Fruit fly (Drosophila melanogaster) whole organism, adult: ENCODE measurements around the gene CG14613.
A peak's percentile ranks its signal among the peaks of the same experiment; 100 is the strongest.

Experiments
- CG11617 ChIP-seq: fragments of 200-800 bp; sonication (Bioruptor generic); optimal IDR thresholded peaks from 2 replicates; lab custom pipeline; 2017; ENCODE audit warnings: mild to moderate bottlenecking, missing biosample characterization, missing genetic modification reagents, missing genetic modification characterization
- CG12768 ChIP-seq: fragments of 200-800 bp; sonication (Bioruptor generic); optimal IDR thresholded peaks from 2 replicates; lab custom pipeline; 2017; ENCODE audit warnings: missing biosample characterization, missing genetic modification characterization, mild to moderate bottlenecking, moderate library complexity, missing genetic modification reagents
- CG14711 ChIP-seq: fragments of 200-800 bp; sonication (Bioruptor generic); optimal IDR thresholded peaks from 2 replicates; lab custom pipeline; 2018; ENCODE audit warnings: missing biosample characterization, mild to moderate bottlenecking, missing genetic modification characterization, moderate library complexity
- CG1620 ChIP-seq: fragments of 200-800 bp; sonication (Bioruptor generic); optimal IDR thresholded peaks from 2 replicates; lab custom pipeline; 2016; ENCODE audit warnings: missing biosample characterization, missing genetic modification characterization
- CG33017 ChIP-seq: fragments of 200-800 bp; sonication (Bioruptor generic); optimal IDR thresholded peaks from 2 replicates; lab custom pipeline; 2018; ENCODE audit warnings: missing biosample characterization, mild to moderate bottlenecking, missing genetic modification characterization, moderate library complexity
- CG5204 ChIP-seq: fragments of 200-800 bp; sonication (Bioruptor generic); optimal IDR thresholded peaks from 2 replicates; lab custom pipeline; 2016; ENCODE audit warnings: missing biosample characterization, missing genetic modification characterization
- CG7045 ChIP-seq: fragments of 200-800 bp; sonication (Bioruptor generic); optimal IDR thresholded peaks from 2 replicates; lab custom pipeline; 2017; ENCODE audit warnings: missing biosample characterization, mild to moderate bottlenecking, missing genetic modification characterization
- CG7101 ChIP-seq: fragments of 200-800 bp; sonication (Bioruptor generic); optimal IDR thresholded peaks from 2 replicates; lab custom pipeline; 2018; ENCODE audit warnings: missing biosample characterization, mild to moderate bottlenecking, missing genetic modification characterization, moderate library complexity
- Clk ChIP-seq: fragments of 200-800 bp; sonication (Bioruptor generic); optimal IDR thresholded peaks from 2 replicates; lab custom pipeline; 2017; ENCODE audit warnings: missing biosample characterization, missing genetic modification characterization
- Crg-1 ChIP-seq: fragments of 200-800 bp; sonication (Bioruptor generic); optimal IDR thresholded peaks from 2 replicates; lab custom pipeline; 2016; ENCODE audit warnings: missing biosample characterization, missing genetic modification characterization
- Hr96 ChIP-seq: fragments of 200-800 bp; sonication (Bioruptor generic); optimal IDR thresholded peaks from 2 replicates; lab custom pipeline; 2016; ENCODE audit warnings: missing biosample characterization, missing genetic modification characterization
- Mnt ChIP-seq: fragments of 200-800 bp; sonication (Bioruptor generic); optimal IDR thresholded peaks from 2 replicates; lab custom pipeline; 2016; ENCODE audit warnings: missing biosample characterization, mild to moderate bottlenecking, missing genetic modification characterization
- bab1 ChIP-seq: fragments of 200-800 bp; sonication (Bioruptor generic); optimal IDR thresholded peaks from 3 replicates; lab custom pipeline; 2019; ENCODE audit warnings: missing biosample characterization, mild to moderate bottlenecking, missing genetic modification characterization, moderate library complexity
- cic ChIP-seq: fragments of 200-800 bp; sonication (Bioruptor generic); optimal IDR thresholded peaks from 2 replicates; lab custom pipeline; 2017; ENCODE audit warnings: missing biosample characterization, mild to moderate bottlenecking, missing genetic modification characterization, moderate library complexity
- cnc ChIP-seq, 2 experiments: fragments of >200 bp; optimal IDR thresholded peaks; 2 replicates each; lab custom pipeline; 2017
- kay ChIP-seq: fragments of 200-800 bp; sonication (Bioruptor generic); peaks from one replicate; lab custom pipeline; 2016; ENCODE audit warnings: missing biosample characterization, missing genetic modification characterization, borderline replicate concordance
- ovo ChIP-seq: fragments of 200-800 bp; sonication (Bioruptor generic); optimal IDR thresholded peaks from 2 replicates; lab custom pipeline; 2016; ENCODE audit warnings: missing biosample characterization, missing genetic modification characterization
- pad ChIP-seq: fragments of 200-800 bp; sonication (Bioruptor generic); optimal IDR thresholded peaks from 3 replicates; lab custom pipeline; 2017; ENCODE audit warnings: missing biosample characterization, missing genetic modification characterization, mild to moderate bottlenecking, moderate library complexity, missing genetic modification reagents
- tj ChIP-seq: fragments of 200-800 bp; sonication (Bioruptor generic); optimal IDR thresholded peaks from 3 replicates; lab custom pipeline; 2017; ENCODE audit warnings: missing biosample characterization, mild to moderate bottlenecking, missing genetic modification characterization, moderate library complexity
- toe ChIP-seq: fragments of 200-800 bp; sonication (Bioruptor generic); optimal IDR thresholded peaks from 2 replicates; lab custom pipeline; 2016; ENCODE audit warnings: missing biosample characterization, missing genetic modification characterization

CG14613 gene

dm6 chrX:22471819-22472218, at the start of gene CG14613:
Gene CG14613, minus strand, starts transcription at chrX:22472021.
- TF ChIP-seq CG7045 (GFP tag; lab: Kevin White, UChicago), result no peak
- no peak for TF ChIP-seq Mnt (GFP tag; lab: Kevin White, UChicago)
- TF ChIP-seq CG11617 (GFP tag; lab: Kevin White, UChicago), result no peak
- no peak for TF ChIP-seq ovo (GFP tag; lab: Kevin White, UChicago)
- TF ChIP-seq tj (GFP tag; lab: Kevin White, UChicago), result no peak
- no peak for TF ChIP-seq CG12768

dm6 chrX:22514948-22515347, 43.1 kb upstream of the CG14613 start, which contains the start of gene CG17600:
Gene CG17600, plus strand, starts transcription at chrX:22515197.
- no peak for TF ChIP-seq kay (GFP tag; lab: Kevin White, UChicago)
- TF ChIP-seq cic (GFP tag; lab: Kevin White, UChicago), result no peak
- TF ChIP-seq ovo (GFP tag; lab: Kevin White, UChicago), result peak; percentile 75
- no peak for TF ChIP-seq CG12768
- no peak for TF ChIP-seq CG14711
- peak; percentile 38 for TF ChIP-seq pad

- no peak for TF ChIP-seq CG33017 (tag; lab: Kevin White, UChicago)
- TF ChIP-seq pad, result no peak
- TF ChIP-seq Hr96 (GFP tag; lab: Kevin White, UChicago), result no peak
- TF ChIP-seq ovo (GFP tag; lab: Kevin White, UChicago), result no peak
- TF ChIP-seq cic (GFP tag; lab: Kevin White, UChicago), result no peak
- TF ChIP-seq toe (GFP tag; lab: Kevin White, UChicago), result no peak
- no peak for TF ChIP-seq CG11617 (GFP tag; lab: Kevin White, UChicago)
- TF ChIP-seq Mnt (GFP tag; lab: Kevin White, UChicago), result no peak
These were observed 40.2 kb upstream of the CG14613 start for dm6 chrX:22512071-22512470.

dm6 chrX:22510776-22511175, 39.0 kb upstream of the CG14613 start:
- TF ChIP-seq CG7101 (tag; lab: Kevin White, UChicago), result no peak
- no peak for TF ChIP-seq CG33017 (tag; lab: Kevin White, UChicago)
- TF ChIP-seq pad, result no peak
- TF ChIP-seq CG14711, result no peak
- no peak for TF ChIP-seq bab1 (GFP tag; lab: Kevin White, UChicago)
- TF ChIP-seq CG12768, result no peak
- no peak for TF ChIP-seq CG11617 (GFP tag; lab: Kevin White, UChicago)
- TF ChIP-seq cnc (optimal IDR thresholded peaks at IDR 0.05; lab: Kevin White, UChicago), result no peak
- no peak for TF ChIP-seq CG1620 (GFP tag; lab: Kevin White, UChicago)

dm6 chrX:22509085-22509484, 37.3 kb upstream of the CG14613 start:
- TF ChIP-seq cnc (optimal IDR thresholded peaks at IDR 0.05; lab: Kevin White, UChicago) (no peak), cic (GFP tag; lab: Kevin White, UChicago) (no peak), ovo (GFP tag; lab: Kevin White, UChicago) (no peak), tj (GFP tag; lab: Kevin White, UChicago) (no peak), CG33017 (tag; lab: Kevin White, UChicago) (no peak), CG7101 (tag; lab: Kevin White, UChicago) (no peak), Mnt (GFP tag; lab: Kevin White, UChicago) (no peak), pad (no peak), Clk (GFP tag; lab: Kevin White, UChicago) (no peak), kay (GFP tag; lab: Kevin White, UChicago) (no peak), CG12768 (no peak), bab1 (GFP tag; lab: Kevin White, UChicago) (no peak), CG7045 (GFP tag; lab: Kevin White, UChicago) (no peak)

dm6 chrX:22502225-22502624, 30.4 kb upstream of the CG14613 start:
- no peak for TF ChIP-seq bab1 (GFP tag; lab: Kevin White, UChicago)
- no peak for TF ChIP-seq cic (GFP tag; lab: Kevin White, UChicago)
- TF ChIP-seq Mnt (GFP tag; lab: Kevin White, UChicago), result no peak
- TF ChIP-seq toe (GFP tag; lab: Kevin White, UChicago), result no peak
- no peak for TF ChIP-seq CG14711
- TF ChIP-seq Hr96 (GFP tag; lab: Kevin White, UChicago), result no peak
- no peak for TF ChIP-seq cnc (optimal IDR thresholded peaks at IDR 0.05; lab: Kevin White, UChicago)
- no peak for TF ChIP-seq pad
- TF ChIP-seq Crg-1 (GFP tag; lab: Kevin White, UChicago), result no peak
- no peak for TF ChIP-seq CG33017 (tag; lab: Kevin White, UChicago)
- no peak for TF ChIP-seq CG1620 (GFP tag; lab: Kevin White, UChicago)
- no peak for TF ChIP-seq tj (GFP tag; lab: Kevin White, UChicago)
- no peak for TF ChIP-seq CG7101 (tag; lab: Kevin White, UChicago)
- no peak for TF ChIP-seq kay (GFP tag; lab: Kevin White, UChicago)
- TF ChIP-seq ovo (GFP tag; lab: Kevin White, UChicago), result no peak
- no peak for TF ChIP-seq Clk (GFP tag; lab: Kevin White, UChicago)
- TF ChIP-seq CG5204 (GFP tag; lab: Kevin White, UChicago), result no peak
- no peak for TF ChIP-seq CG11617 (GFP tag; lab: Kevin White, UChicago)
- TF ChIP-seq CG7045 (GFP tag; lab: Kevin White, UChicago), result no peak
- TF ChIP-seq CG12768, result no peak

dm6 chrX:22499557-22499956, 27.7 kb upstream of the CG14613 start:
- TF ChIP-seq CG33017 (tag; lab: Kevin White, UChicago), result no peak
- TF ChIP-seq cnc (optimal IDR thresholded peaks at IDR 0.05; lab: Kevin White, UChicago), result no peak
